Worm (Caenorhabditis elegans) whole organism, L3 larva: ENCODE results near the gene C01G12.9.
A peak's percentile ranks its signal among the peaks of the same experiment; 100 is the strongest.

Experiments used
- R02D3.7 ChIP-seq: fragments of 150-350 bp; optimal IDR thresholded peaks from 2 replicates; lab custom pipeline; 2014; ENCODE audit warnings: missing biosample characterization, missing genetic modification characterization
- ZK546.5 ChIP-seq: sonication (generic microtip); optimal IDR thresholded peaks from 2 replicates; lab custom pipeline; 2017; ENCODE audit warnings: missing biosample characterization, missing genetic modification characterization
- aly-2 ChIP-seq: fragments of 150-350 bp; optimal IDR thresholded peaks from 2 replicates; lab custom pipeline; 2014; ENCODE audit warnings: missing biosample characterization, missing genetic modification characterization
- ceh-28 ChIP-seq: fragments of 150-350 bp; optimal IDR thresholded peaks from 2 replicates; lab custom pipeline; 2014; ENCODE audit warnings: missing biosample characterization, missing genetic modification reagents, missing genetic modification characterization
- ceh-82 ChIP-seq: fragments of 150-350 bp; optimal IDR thresholded peaks from 2 replicates; lab custom pipeline; 2014; ENCODE audit warnings: missing biosample characterization, missing genetic modification characterization
- ceh-9 ChIP-seq: sonication (generic microtip); optimal IDR thresholded peaks from 2 replicates; lab custom pipeline; 2018; ENCODE audit warnings: missing biosample characterization, missing genetic modification characterization
- daf-12 ChIP-seq: fragments of 150-350 bp; optimal IDR thresholded peaks from 2 replicates; lab custom pipeline; 2014; ENCODE audit warnings: missing biosample characterization, missing genetic modification reagents, missing genetic modification characterization
- egl-27 ChIP-seq: sonication (generic microtip); optimal IDR thresholded peaks from 4 replicates; lab custom pipeline; 2017; ENCODE audit warnings: missing biosample characterization, missing genetic modification reagents, missing genetic modification characterization
- egl-5 ChIP-seq: fragments of 150-350 bp; optimal IDR thresholded peaks from 2 replicates; lab custom pipeline; 2017; ENCODE audit warnings: missing biosample characterization, missing genetic modification reagents, missing genetic modification characterization, inconsistent platforms
- elt-2 ChIP-seq: sonication (generic microtip); optimal IDR thresholded peaks from 2 replicates; lab custom pipeline; 2016; ENCODE audit warnings: missing genetic modification reagents, mild to moderate bottlenecking, missing genetic modification characterization, missing compliant biosample characterization
- elt-3 ChIP-seq, 3 experiments: fragments of 150-350 bp in 1 of 3; sonication (generic microtip) in 2 of 3; optimal IDR thresholded peaks; 2 replicates in 2 of 3; 4 replicates in 1 of 3; lab custom pipeline; 2014 to 2017; ENCODE audit warnings: missing biosample characterization in 3 of 3, missing genetic modification characterization in 3 of 3
- eor-1 ChIP-seq, 2 experiments: fragments of 150-350 bp; optimal IDR thresholded peaks; 2 replicates each; lab custom pipeline; 2014 to 2018; ENCODE audit warnings: missing biosample characterization in 2 of 2, missing genetic modification characterization in 2 of 2
- fkh-10 ChIP-seq: sonication (generic microtip); optimal IDR thresholded peaks from 2 replicates; lab custom pipeline; 2017; ENCODE audit warnings: missing biosample characterization, missing genetic modification reagents, missing genetic modification characterization
- fkh-2 ChIP-seq: fragments of 150-350 bp; optimal IDR thresholded peaks from 2 replicates; lab custom pipeline; 2014; ENCODE audit warnings: missing biosample characterization, missing genetic modification reagents, missing genetic modification characterization
- hmg-11 ChIP-seq: sonication (generic microtip); optimal IDR thresholded peaks from 2 replicates; lab custom pipeline; 2016; ENCODE audit warnings: missing genetic modification characterization, missing compliant biosample characterization
- jun-1 ChIP-seq: fragments of 150-350 bp; optimal IDR thresholded peaks from 2 replicates; lab custom pipeline; 2014; ENCODE audit warnings: missing biosample characterization, missing genetic modification reagents, missing genetic modification characterization
- lin-15B ChIP-seq: fragments of 150-350 bp; optimal IDR thresholded peaks from 2 replicates; lab custom pipeline; 2014; ENCODE audit warnings: missing biosample characterization, missing genetic modification characterization
- lsy-12 ChIP-seq: sonication (generic microtip); optimal IDR thresholded peaks from 2 replicates; lab custom pipeline; 2016; ENCODE audit warnings: mild to moderate bottlenecking, missing genetic modification characterization, missing compliant biosample characterization
- mdl-1 ChIP-seq: fragments of 150-350 bp; optimal IDR thresholded peaks from 2 replicates; lab custom pipeline; 2014; ENCODE audit warnings: missing biosample characterization, missing genetic modification characterization
- mml-1 ChIP-seq: fragments of 150-350 bp; sonication (generic microtip); optimal IDR thresholded peaks from 3 replicates; lab custom pipeline; 2014; ENCODE audit warnings: missing biosample characterization, missing genetic modification characterization
- nfya-1 ChIP-seq: sonication (generic microtip); optimal IDR thresholded peaks from 2 replicates; lab custom pipeline; 2017; ENCODE audit warnings: missing genetic modification characterization, mild to moderate bottlenecking, missing compliant biosample characterization, antibody characterized with exemption, moderate library complexity; ENCODE audit not compliant: insufficient read depth
- nhr-11 ChIP-seq: fragments of 150-350 bp; optimal IDR thresholded peaks from 2 replicates; lab custom pipeline; 2014; ENCODE audit warnings: missing biosample characterization, missing genetic modification characterization
- nhr-23 ChIP-seq: fragments of 150-350 bp; optimal IDR thresholded peaks from 2 replicates; lab custom pipeline; 2014; ENCODE audit warnings: missing biosample characterization, missing genetic modification reagents, missing genetic modification characterization
- nhr-237 ChIP-seq: fragments of 150-350 bp; optimal IDR thresholded peaks from 2 replicates; lab custom pipeline; 2014; ENCODE audit warnings: missing biosample characterization, missing genetic modification characterization
- nhr-25 ChIP-seq: sonication (generic microtip); optimal IDR thresholded peaks from 2 replicates; lab custom pipeline; 2017; ENCODE audit warnings: missing biosample characterization, missing genetic modification characterization
- nhr-28 ChIP-seq: fragments of 150-350 bp; optimal IDR thresholded peaks from 2 replicates; lab custom pipeline; 2014; ENCODE audit warnings: missing biosample characterization, missing genetic modification characterization
- nhr-43 ChIP-seq: sonication (generic microtip); optimal IDR thresholded peaks from 2 replicates; lab custom pipeline; 2016; ENCODE audit warnings: mild to moderate bottlenecking, missing genetic modification characterization, missing compliant biosample characterization; ENCODE audit not compliant: poor library complexity, severe bottlenecking
- nhr-67 ChIP-seq: fragments of 150-350 bp; optimal IDR thresholded peaks from 2 replicates; lab custom pipeline; 2014; ENCODE audit warnings: missing biosample characterization, missing genetic modification characterization
- nhr-76 ChIP-seq: fragments of 150-350 bp; sonication (generic microtip); optimal IDR thresholded peaks from 5 replicates; lab custom pipeline; 2014; ENCODE audit warnings: missing biosample characterization, missing genetic modification characterization
- nhr-77 ChIP-seq: fragments of 150-350 bp; optimal IDR thresholded peaks from 2 replicates; lab custom pipeline; 2014; ENCODE audit warnings: missing biosample characterization, missing genetic modification characterization
- pha-4 ChIP-seq: fragments of 150-350 bp; optimal IDR thresholded peaks from 2 replicates; lab custom pipeline; 2014; ENCODE audit warnings: missing biosample characterization, missing genetic modification reagents, missing genetic modification characterization
- pqm-1 ChIP-seq: fragments of 150-350 bp; optimal IDR thresholded peaks from 2 replicates; lab custom pipeline; 2017; ENCODE audit warnings: missing biosample characterization, missing genetic modification characterization, inconsistent platforms
- sea-2 ChIP-seq: fragments of 150-350 bp; sonication (generic microtip); optimal IDR thresholded peaks from 4 replicates; lab custom pipeline; 2014; ENCODE audit warnings: missing biosample characterization, missing genetic modification reagents, missing genetic modification characterization
- skn-1 ChIP-seq: fragments of 150-350 bp; optimal IDR thresholded peaks from 2 replicates; lab custom pipeline; 2014; ENCODE audit warnings: missing biosample characterization, missing genetic modification characterization
- snpc-4 ChIP-seq: fragments of 150-350 bp; optimal IDR thresholded peaks from 2 replicates; lab custom pipeline; 2014; ENCODE audit warnings: missing biosample characterization, missing genetic modification characterization
- tbx-2 ChIP-seq: sonication (generic microtip); optimal IDR thresholded peaks from 2 replicates; lab custom pipeline; 2016; ENCODE audit warnings: mild to moderate bottlenecking, missing genetic modification characterization, missing compliant biosample characterization
- unc-62 ChIP-seq: fragments of 150-350 bp; sonication (generic microtip); optimal IDR thresholded peaks from 4 replicates; lab custom pipeline; 2014; ENCODE audit warnings: missing biosample characterization, missing genetic modification reagents, missing genetic modification characterization
- ztf-4 ChIP-seq: fragments of 150-350 bp; optimal IDR thresholded peaks from 2 replicates; lab custom pipeline; 2014; ENCODE audit warnings: missing biosample characterization, missing genetic modification characterization

The C01G12.9 gene

DNA sequence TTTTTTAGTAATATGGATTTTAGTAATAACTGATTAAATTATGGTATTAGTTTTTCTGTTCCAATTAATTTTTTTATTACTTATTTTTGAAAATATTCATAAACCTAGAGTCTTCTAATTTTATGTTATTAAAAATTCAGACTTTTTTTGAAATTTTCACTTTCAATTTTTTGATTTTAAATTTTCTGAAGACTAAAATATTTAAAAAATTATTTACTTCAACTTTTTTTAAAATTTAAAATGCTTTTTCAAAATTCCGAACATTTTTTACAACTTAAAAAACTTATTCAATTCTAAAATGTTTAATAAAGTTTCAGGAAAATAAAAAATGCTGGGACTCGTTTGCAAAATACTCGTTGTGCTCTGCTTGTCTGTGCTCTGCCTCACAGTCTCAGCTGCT is 28.2 kb upstream of the C01G12.9 start, which contains the start of gene nlp-41:
Gene nlp-41, plus strand, starts transcription at position 301 of the 400 bp plus-strand sequence.
- TF ChIP-seq ceh-9 (tag; lab: Kevin White, UChicago) (no peak), nhr-28 (tag; lab: Kevin White, UChicago) (no peak), aly-2 (tag; lab: Kevin White, UChicago) (no peak), fkh-2 (tag; lab: Kevin White, UChicago) (no peak), unc-62 (GFP tag; lab: Kevin White, UChicago) (no peak), nhr-76 (tag; lab: Kevin White, UChicago) (no peak), mml-1 (tag; lab: Kevin White, UChicago) (no peak), daf-12 (tag; lab: Kevin White, UChicago) (no peak), elt-3 (tag; optimal IDR thresholded peaks at IDR 0.05; lab: Kevin White, UChicago) (no peak), ztf-4 (tag; lab: Kevin White, UChicago) (no peak), nfya-1 (tag; lab: Kevin White, UChicago) (no peak), nhr-23 (tag; lab: Kevin White, UChicago) (no peak), mdl-1 (no peak), nhr-11 (no peak), sea-2 (GFP tag; lab: Kevin White, UChicago) (no peak), eor-1 (tag; optimal IDR thresholded peaks at IDR 0.05; lab: Kevin White, UChicago) (no peak), nhr-67 (tag; lab: Kevin White, UChicago) (no peak), jun-1 (tag; lab: Kevin White, UChicago) (no peak)

ce11 chrII:14555019-14555418 is 23.8 kb upstream of the C01G12.9 start:
- TF ChIP-seq lsy-12 (no peak), nhr-77 (tag; lab: Kevin White, UChicago) (no peak), elt-3 (tag; optimal IDR thresholded peaks at IDR 0.05; lab: Kevin White, UChicago) (no peak), nhr-43 (no peak), nhr-25 (tag; lab: Kevin White, UChicago) (no peak), R02D3.7 (tag; lab: Kevin White, UChicago) (no peak), fkh-10 (peak; percentile 51), nhr-237 (tag; lab: Kevin White, UChicago) (no peak), ZK546.5 (tag; lab: Kevin White, UChicago) (no peak)

DNA sequence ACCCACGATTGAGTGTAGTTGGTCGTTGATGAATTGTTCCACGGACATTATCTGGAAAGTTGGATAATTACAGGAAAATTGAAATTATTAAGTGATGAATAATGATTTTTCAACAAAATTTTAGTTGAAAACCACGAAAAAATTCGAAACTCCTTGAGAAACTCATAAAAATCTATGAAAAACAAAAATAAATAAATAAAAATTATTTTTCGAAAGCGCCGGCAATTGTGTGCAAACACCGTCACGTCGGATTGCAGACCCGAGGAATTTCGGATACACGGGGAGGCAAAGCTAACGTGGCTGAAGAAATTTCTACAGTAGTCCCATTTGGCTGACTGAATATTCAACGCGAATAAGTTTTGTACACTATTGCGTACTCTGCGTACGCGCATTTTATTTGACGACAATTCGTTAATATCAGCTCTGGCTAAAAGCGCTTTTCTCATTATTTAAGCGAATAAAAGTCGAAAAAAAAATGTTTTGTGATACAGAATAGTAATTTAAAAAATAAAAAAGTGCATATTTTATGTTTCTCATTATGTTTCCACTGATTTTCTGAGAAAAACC is 17.2 kb upstream of the C01G12.9 start, which contains the start of gene mog-4:
Gene mog-4, minus strand, starts transcription at position 51 of the 567 bp plus-strand sequence.
- TF ChIP-seq egl-27, result peak; percentile 31
- peak; percentile 90 for TF ChIP-seq nhr-77 (tag; lab: Kevin White, UChicago)
- peak; percentile 68 for TF ChIP-seq pqm-1 (tag; lab: Kevin White, UChicago)
- peak; percentile 42 for TF ChIP-seq ZK546.5 (tag; lab: Kevin White, UChicago)
- TF ChIP-seq egl-5 (tag; lab: Kevin White, UChicago), result peak; percentile 76
- TF ChIP-seq nhr-23 (tag; lab: Kevin White, UChicago), result peak; percentile 93
- TF ChIP-seq lsy-12, result peak; percentile 97
- TF ChIP-seq tbx-2 (tag; lab: Kevin White, UChicago), result peak; percentile 92
- peak; percentile 80 for TF ChIP-seq skn-1 (tag; lab: Kevin White, UChicago)
- TF ChIP-seq ceh-28 (tag; lab: Kevin White, UChicago), result peak; percentile 75
- peak; percentile 79 for TF ChIP-seq nhr-11
- TF ChIP-seq nfya-1 (tag; lab: Kevin White, UChicago), result peak; percentile 89
- TF ChIP-seq fkh-10, result peak; percentile 17
- TF ChIP-seq R02D3.7 (tag; lab: Kevin White, UChicago), result peak; percentile 79
- peak; percentile 1 for TF ChIP-seq mdl-1
- peak; percentile 98 for TF ChIP-seq nhr-43
- peak; percentile 49 for TF ChIP-seq nhr-25 (tag; lab: Kevin White, UChicago)
- TF ChIP-seq lin-15B, result peak; percentile 87
- TF ChIP-seq jun-1 (tag; lab: Kevin White, UChicago), result peak; percentile 80
- peak; percentile 81 for TF ChIP-seq elt-2 (tag; lab: Kevin White, UChicago)
- TF ChIP-seq ceh-82 (tag; lab: Kevin White, UChicago), result peak; percentile 32
- peak; percentile 58 for TF ChIP-seq snpc-4 (tag; lab: Kevin White, UChicago)
- TF ChIP-seq hmg-11 (tag; lab: Kevin White, UChicago), result peak; percentile 86
- TF ChIP-seq pha-4, result peak; percentile 83
